Fruit fly (Drosophila melanogaster): ENCODE data around the gene Nlg3.

Nlg3 gene

DNA sequence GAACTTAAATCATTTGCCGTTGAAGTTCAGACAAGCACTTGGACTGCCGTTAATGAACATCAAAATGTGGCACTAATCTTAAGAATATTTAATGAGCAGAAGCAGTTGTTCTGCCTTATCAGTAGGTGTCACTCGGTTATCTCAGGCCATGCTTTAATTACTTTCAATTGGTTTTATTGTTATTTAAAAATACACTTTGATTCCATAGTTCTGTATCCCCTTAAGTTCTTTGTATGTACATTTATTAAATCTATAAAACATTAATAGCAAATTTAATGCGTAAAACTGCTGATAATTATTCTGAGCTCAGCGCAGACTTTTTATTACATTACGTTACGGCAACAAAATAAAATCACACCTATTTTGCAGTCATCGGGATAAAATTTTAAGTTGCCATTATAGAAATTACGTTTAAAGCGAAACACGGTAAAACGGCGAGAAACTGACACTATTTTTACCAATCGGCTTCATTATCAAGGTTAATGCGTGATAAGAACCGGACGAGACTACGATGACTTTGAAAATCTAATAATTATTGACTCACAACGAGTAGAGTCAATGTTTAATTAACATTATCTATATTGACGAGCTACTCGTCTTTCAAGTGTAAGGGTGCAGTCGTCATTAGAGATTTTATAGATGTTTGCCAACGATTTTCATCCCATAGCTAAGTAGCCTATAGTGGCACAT lies 116.8 kb downstream of the Nlg3 start:
- TF ChIP-seq h (GFP tag; optimal IDR thresholded peaks at IDR 0.05) (no peak), CG32264 (GFP tag; optimal IDR thresholded peaks at IDR 0.05) (no peak), jim (GFP tag; optimal IDR thresholded peaks at IDR 0.05) (no peak), pan (optimal IDR thresholded peaks at IDR 0.05) (no peak), Vsx2 (GFP tag; optimal IDR thresholded peaks at IDR 0.05; ENCODE audit: partially characterized antibody) (no peak), Hnf4 (GFP tag; optimal IDR thresholded peaks at IDR 0.05) (no peak), Dfd (GFP tag; optimal IDR thresholded peaks at IDR 0.05) (no peak), sage (GFP tag; optimal IDR thresholded peaks at IDR 0.05) (no peak), OdsH (GFP tag; optimal IDR thresholded peaks at IDR 0.05) (no peak), Rel (GFP tag; optimal IDR thresholded peaks at IDR 0.05) (no peak), Rel (tag; optimal IDR thresholded peaks at IDR 0.05) (no peak), sv (GFP tag; optimal IDR thresholded peaks at IDR 0.05) (no peak), foxo (GFP tag; optimal IDR thresholded peaks at IDR 0.05) (no peak), tai (GFP tag; optimal IDR thresholded peaks at IDR 0.05) (no peak), dl (GFP tag; optimal IDR thresholded peaks at IDR 0.05; ENCODE audit: insufficient read depth in 1 of 2, partially characterized antibody in 2 of 2) (no peak), br (GFP tag; optimal IDR thresholded peaks at IDR 0.05) (no peak), GATAd (GFP tag; optimal IDR thresholded peaks at IDR 0.05) (no peak)

Measured in whole organism, wandering third instar larva.